Worm (Caenorhabditis elegans): Measurements from ENCODE around the gene C27D8.3.

ce11 chrIV:12721106-12721505 is 9.6 kb upstream of the C27D8.3 start, which contains the start of gene T23F6.2:
- TF ChIP-seq snpc-4 (tag; optimal IDR thresholded peaks at IDR 0.05) (no peak), unc-39 (tag; optimal IDR thresholded peaks at IDR 0.05) (no peak), lin-39 (tag; optimal IDR thresholded peaks at IDR 0.05) (no peak)
